Worm (Caenorhabditis elegans) whole organism, young adult: Measurements from ENCODE around the gene T26H5.8.
"Not testable (repeated sequence)": the region's sequence is repeated elsewhere in the genome, so short reads cannot be mapped to it uniquely, and the experiment has no call there.

Source experiments
- B0261.1 ChIP-seq: sonication (generic microtip); optimal IDR thresholded peaks from 2 replicates; lab custom pipeline; 2016; ENCODE audit warnings: mild to moderate bottlenecking, missing genetic modification characterization, moderate library complexity, missing compliant biosample characterization
- F33H1.4 ChIP-seq: fragments of 200-800 bp; sonication (Bioruptor generic); IDR thresholded peaks from 2 replicates; pipeline ENCODE4 v1.3.6; 2022; ENCODE audit warnings: missing genetic modification reagents, missing genetic modification characterization, missing compliant biosample characterization
- F49E8.2 ChIP-seq: sonication (generic microtip); optimal IDR thresholded peaks from 3 replicates; lab custom pipeline; 2017; ENCODE audit warnings: missing genetic modification characterization, mild to moderate bottlenecking, missing compliant biosample characterization, antibody characterized with exemption, moderate library complexity; ENCODE audit not compliant: insufficient read depth
- F55B11.4 ChIP-seq: sonication (generic microtip); optimal IDR thresholded peaks from 2 replicates; lab custom pipeline; 2016; ENCODE audit warnings: missing compliant biosample characterization, missing genetic modification characterization, borderline replicate concordance; ENCODE audit not compliant: insufficient read depth
- Y79H2A.3 ChIP-seq: fragments of 200-800 bp; sonication (Bioruptor generic); conservative IDR thresholded peaks from 2 replicates; pipeline ENCODE4 v1.3.6; 2022; ENCODE audit warnings: missing genetic modification reagents, missing genetic modification characterization, missing compliant biosample characterization
- aptf-2 ChIP-seq: fragments of 200-800 bp; sonication (Bioruptor generic); conservative IDR thresholded peaks from 2 replicates; pipeline ENCODE4 v1.3.6; 2022; ENCODE audit warnings: missing genetic modification reagents, missing genetic modification characterization, missing compliant biosample characterization
- aptf-3 ChIP-seq: fragments of 200-800 bp; sonication (Bioruptor generic); IDR thresholded peaks from 2 replicates; pipeline ENCODE4 v1.3.6; 2022; ENCODE audit warnings: missing genetic modification characterization, missing compliant biosample characterization
- ccch-3 ChIP-seq: fragments of 200-800 bp; sonication (Bioruptor generic); optimal IDR thresholded peaks from 2 replicates; lab custom pipeline; 2018; ENCODE audit warnings: mild to moderate bottlenecking, missing genetic modification characterization, missing compliant biosample characterization
- egrh-3 ChIP-seq: fragments of 200-800 bp; sonication (Bioruptor generic); IDR thresholded peaks from 2 replicates; pipeline ENCODE4 v1.3.6; 2022; ENCODE audit warnings: missing genetic modification reagents, missing genetic modification characterization, missing compliant biosample characterization
- ets-4 ChIP-seq: fragments of 200-800 bp; sonication (Bioruptor generic); optimal IDR thresholded peaks from 2 replicates; lab custom pipeline; 2018; ENCODE audit warnings: mild to moderate bottlenecking, missing genetic modification characterization, missing compliant biosample characterization
- fkh-3 ChIP-seq: sonication (generic microtip); optimal IDR thresholded peaks from 2 replicates; lab custom pipeline; 2016; ENCODE audit warnings: mild to moderate bottlenecking, missing genetic modification characterization, missing compliant biosample characterization
- hlh-12 ChIP-seq: sonication (generic microtip); optimal IDR thresholded peaks from 2 replicates; lab custom pipeline; 2016; ENCODE audit warnings: missing genetic modification characterization, missing compliant biosample characterization
- hmg-1.2 ChIP-seq: fragments of 200-800 bp; sonication (Bioruptor generic); IDR thresholded peaks from 2 replicates; pipeline ENCODE4 v1.3.6; 2022; ENCODE audit warnings: missing genetic modification reagents, missing genetic modification characterization, missing compliant biosample characterization
- hsf-1 ChIP-seq: fragments of 200-800 bp; sonication (Bioruptor generic); IDR thresholded peaks from 2 replicates; pipeline ENCODE4 v1.3.6; 2022; ENCODE audit warnings: missing genetic modification reagents, missing genetic modification characterization, missing compliant biosample characterization
- let-526 ChIP-seq: fragments of 200-800 bp; sonication (Bioruptor generic); IDR thresholded peaks from 2 replicates; pipeline ENCODE4 v1.3.6; 2022; ENCODE audit warnings: missing genetic modification reagents, missing genetic modification characterization, missing compliant biosample characterization
- lin-26 ChIP-seq: fragments of 200-800 bp; sonication (Bioruptor generic); IDR thresholded peaks from 2 replicates; pipeline ENCODE4 v1.3.6; 2022; ENCODE audit warnings: missing genetic modification reagents, missing genetic modification characterization, missing compliant biosample characterization
- lin-54 ChIP-seq: fragments of 200-800 bp; sonication (Bioruptor generic); optimal IDR thresholded peaks from 2 replicates; lab custom pipeline; 2018; ENCODE audit warnings: mild to moderate bottlenecking, missing genetic modification characterization, missing compliant biosample characterization
- lsl-1 ChIP-seq: fragments of 200-800 bp; sonication (Bioruptor generic); optimal IDR thresholded peaks from 2 replicates; lab custom pipeline; 2018; ENCODE audit warnings: mild to moderate bottlenecking, missing genetic modification characterization, moderate library complexity, missing compliant biosample characterization
- madf-6 ChIP-seq: fragments of 200-800 bp; sonication (Bioruptor generic); IDR thresholded peaks from 2 replicates; pipeline ENCODE4 v1.3.6; 2022; ENCODE audit warnings: missing genetic modification reagents, missing genetic modification characterization, missing compliant biosample characterization
- mcd-1 ChIP-seq: fragments of 200-800 bp; sonication (Bioruptor generic); IDR thresholded peaks from 2 replicates; pipeline ENCODE4 v1.3.6; 2022; ENCODE audit warnings: missing genetic modification reagents, missing genetic modification characterization, missing compliant biosample characterization
- rpc-1 ChIP-seq, 2 experiments: fragments of 150-350 bp in 1 of 2; sonication (generic microtip) in 1 of 2; optimal IDR thresholded peaks; 2 replicates each; lab custom pipeline; 2014 to 2018; ENCODE audit warnings: missing biosample characterization in 1 of 2, missing genetic modification characterization in 1 of 2, missing genetic modification reagents in 1 of 2, missing genotype in 1 of 2
- tbp1 ChIP-seq: fragments of 200-800 bp; sonication (Bioruptor generic); optimal IDR thresholded peaks from 2 replicates; lab custom pipeline; 2018; ENCODE audit warnings: mild to moderate bottlenecking, missing genetic modification characterization, missing compliant biosample characterization
- unc-62 ChIP-seq: fragments of 150-350 bp; optimal IDR thresholded peaks from 2 replicates; lab custom pipeline; 2014; ENCODE audit warnings: missing biosample characterization, missing genetic modification reagents, missing genetic modification characterization
- ztf-18 ChIP-seq: sonication (generic microtip); optimal IDR thresholded peaks from 2 replicates; lab custom pipeline; 2016; ENCODE audit warnings: missing genotype, mild to moderate bottlenecking, missing genetic modification characterization, missing compliant biosample characterization
- ztf-28 ChIP-seq: fragments of 200-800 bp; sonication (Bioruptor generic); IDR thresholded peaks from 2 replicates; pipeline ENCODE4 v1.3.6; 2022; ENCODE audit warnings: missing genetic modification reagents, missing genetic modification characterization, missing compliant biosample characterization
- ztf-6 ChIP-seq: fragments of 200-800 bp; sonication (Bioruptor generic); IDR thresholded peaks from 2 replicates; pipeline ENCODE4 v1.3.6; 2022; ENCODE audit warnings: missing genetic modification reagents, missing genetic modification characterization, missing compliant biosample characterization

Gene T26H5.8

ce11 chrV:15395347-15395746 lies 37.2 kb downstream of the T26H5.8 start, which contains the start of gene cyb-3 (continued):
- TF ChIP-seq F55B11.4 (tag; lab: Kevin White, UChicago): no peak

ce11 chrV:15394906-15395305 lies 37.6 kb downstream of the T26H5.8 start, which contains the start of gene T06E6.1:
T06E6.1 (minus strand) TSS chrV:15394961.
- TF ChIP-seq lin-54 (peak; percentile 10), hlh-12 (tag; lab: Kevin White, UChicago) (no peak)

- no peak for TF ChIP-seq unc-62
- TF ChIP-seq lsl-1 (GFP tag; lab: Kevin White, UChicago): peak; percentile 62
- peak; percentile 11; the same call in 1 of the 2 replicates for TF ChIP-seq madf-6 (GFP tag; lab: Robert Waterston, UW)
- TF ChIP-seq lin-26 (GFP tag; lab: Robert Waterston, UW): no peak
- no peak for TF ChIP-seq Y79H2A.3 (GFP tag; lab: Robert Waterston, UW)
- no peak for TF ChIP-seq ztf-6 (GFP tag; lab: Robert Waterston, UW)
- TF ChIP-seq fkh-3 (tag; lab: Kevin White, UChicago): no peak
- TF ChIP-seq F33H1.4 (GFP tag; lab: Robert Waterston, UW): no peak; the same call in 1 of the 2 replicates
- TF ChIP-seq egrh-3: no peak
- TF ChIP-seq aptf-3 (GFP tag; lab: Robert Waterston, UW): no peak
- TF ChIP-seq ztf-18: peak; percentile 73
- TF ChIP-seq hmg-1.2 (GFP tag; lab: Robert Waterston, UW): 0 out of 2 replicates have a peak, but pooled peaks have one; percentile 12
- TF ChIP-seq mcd-1 (GFP tag; lab: Robert Waterston, UW): peak; percentile 45; the same call in 1 of the 2 replicates
Observed at ce11 chrV:15392064-15392463, 40.5 kb downstream of the T26H5.8 start.

ce11 chrV:15390599-15390998 lies 41.9 kb downstream of the T26H5.8 start:
- TF ChIP-seq tbp1 (GFP tag; lab: Kevin White, UChicago): peak; percentile 76
- not testable (repeated sequence) for TF ChIP-seq rpc-1 (optimal IDR thresholded peaks at IDR 0.05; lab: Kevin White, UChicago)
- TF ChIP-seq rpc-1 (tag; optimal IDR thresholded peaks at IDR 0.05; lab: Kevin White, UChicago): peak; percentile 42
- TF ChIP-seq B0261.1 (tag; lab: Kevin White, UChicago): peak; percentile 50
- TF ChIP-seq, all 124 proteins: peak for 3; not testable (repeated sequence) for 121

- TF ChIP-seq madf-6 (GFP tag; lab: Robert Waterston, UW) (peak; percentile 57), F49E8.2 (no peak), mcd-1 (GFP tag; lab: Robert Waterston, UW) (peak; percentile 74), aptf-2 (GFP tag; lab: Robert Waterston, UW) (0 out of 2 replicates have a peak, but pooled peaks have one; percentile 33), ztf-28 (0 out of 2 replicates have a peak, but pooled peaks have one; percentile 30), B0261.1 (tag; lab: Kevin White, UChicago) (no peak), ets-4 (GFP tag; lab: Kevin White, UChicago) (no peak), lin-54 (peak; percentile 12), hsf-1 (GFP tag; lab: Robert Waterston, UW) (0 out of 2 replicates have a peak, but pooled peaks have one; percentile 30)
Observed at ce11 chrV:15388820-15389384, 43.6 kb downstream of the T26H5.8 start, which contains the start of gene srh-170. srh-170 (minus strand) TSS chrV:15388870.

ce11 chrV:15384733-15385132 lies 47.8 kb downstream of the T26H5.8 start, which contains the start of gene str-102:
str-102 (plus strand) TSS chrV:15385033.
- TF ChIP-seq ccch-3 (GFP tag; lab: Kevin White, UChicago) (no peak), let-526 (GFP tag; lab: Robert Waterston, UW) (no peak)
- TF ChIP-seq, all 124 proteins: peak for 0
